Worm (Caenorhabditis elegans) whole organism, L2 larva: ENCODE data around the gene F54H12.10.
"Not testable (repeated sequence)": the region's sequence is repeated elsewhere in the genome, so short reads cannot be mapped to it uniquely, and the experiment has no call there.

Experiments
- alr-1 ChIP-seq: fragments of 150-350 bp; optimal IDR thresholded peaks from 2 replicates; lab custom pipeline; 2014; ENCODE audit warnings: missing biosample characterization, missing genetic modification characterization
- egl-27 ChIP-seq: sonication (generic microtip); optimal IDR thresholded peaks from 3 replicates; lab custom pipeline; 2017; ENCODE audit warnings: missing biosample characterization, missing genetic modification reagents, missing genetic modification characterization
- lin-11 ChIP-seq: fragments of 150-350 bp; sonication (generic microtip); optimal IDR thresholded peaks from 2 replicates; lab custom pipeline; 2014; ENCODE audit warnings: missing biosample characterization, missing genetic modification characterization, inconsistent platforms, mixed read lengths
- nhr-11 ChIP-seq: fragments of 150-350 bp; optimal IDR thresholded peaks from 2 replicates; lab custom pipeline; 2014; ENCODE audit warnings: missing biosample characterization, missing genetic modification characterization
- nhr-12 ChIP-seq: fragments of 150-350 bp; optimal IDR thresholded peaks from 2 replicates; lab custom pipeline; 2014; ENCODE audit warnings: missing biosample characterization, missing genetic modification characterization
- skn-1 ChIP-seq: sonication (generic microtip); optimal IDR thresholded peaks from 2 replicates; lab custom pipeline; 2017; ENCODE audit warnings: missing biosample characterization, missing genetic modification characterization
- unc-62 ChIP-seq: fragments of 150-350 bp; optimal IDR thresholded peaks from 2 replicates; lab custom pipeline; 2014; ENCODE audit warnings: missing biosample characterization, missing genetic modification reagents, missing genetic modification characterization
- ztf-11 ChIP-seq: sonication (generic microtip); optimal IDR thresholded peaks from 2 replicates; lab custom pipeline; 2017; ENCODE audit warnings: missing biosample characterization, missing genetic modification characterization

ce11 chrIII:7964281-7964680 is 5.5 kb upstream of the F54H12.10 start, which contains the start of gene F54H12.2:
- not testable (repeated sequence) for TF ChIP-seq nhr-11; egl-27 (tag; lab: Kevin White, UChicago); alr-1; nhr-12; ztf-11 (tag; lab: Kevin White, UChicago); lin-11 (tag; lab: Kevin White, UChicago); skn-1 (tag; lab: Kevin White, UChicago); unc-62
